Worm (Caenorhabditis elegans) whole organism, midembryonic: ENCODE results near the gene lgc-54.

Source experiments
- T22C8.4 ChIP-seq: fragments of 200-800 bp; sonication (Bioruptor generic); IDR thresholded peaks from 2 replicates; pipeline ENCODE4 v1.3.6; 2022; ENCODE audit warnings: missing genetic modification characterization, missing compliant biosample characterization
- cog-1 ChIP-seq: sonication (generic microtip); optimal IDR thresholded peaks from 2 replicates; lab custom pipeline; 2016; ENCODE audit warnings: missing genetic modification characterization, missing compliant biosample characterization
- flt-1 ChIP-seq: fragments of 200-800 bp; sonication (Bioruptor generic); IDR thresholded peaks from 2 replicates; pipeline ENCODE4 v1.3.6; 2022; ENCODE audit warnings: missing genetic modification characterization, missing compliant biosample characterization
- klf-2 ChIP-seq: fragments of 200-800 bp; sonication (Bioruptor generic); conservative IDR thresholded peaks from 2 replicates; pipeline ENCODE4 v1.3.6; 2022; ENCODE audit warnings: missing genetic modification reagents, missing genetic modification characterization, missing compliant biosample characterization
- med-1 ChIP-seq: sonication (generic microtip); optimal IDR thresholded peaks from 2 replicates; lab custom pipeline; 2017; ENCODE audit warnings: missing genetic modification characterization, mild to moderate bottlenecking, missing compliant biosample characterization, antibody characterized with exemption, missing genetic modification reagents; ENCODE audit not compliant: insufficient read depth
- ref-1 ChIP-seq: fragments of 200-800 bp; sonication (Bioruptor generic); conservative IDR thresholded peaks from 2 replicates; pipeline ENCODE4 v1.3.6; 2022; ENCODE audit warnings: missing genetic modification reagents, missing genetic modification characterization, missing compliant biosample characterization
- tab-1 ChIP-seq: fragments of 200-800 bp; sonication (Bioruptor generic); IDR thresholded peaks from 2 replicates; pipeline ENCODE4 v1.3.6; 2022; ENCODE audit warnings: missing genetic modification characterization, missing compliant biosample characterization
- ztf-23 ChIP-seq: fragments of 200-800 bp; sonication (Bioruptor generic); IDR thresholded peaks from 2 replicates; pipeline ENCODE4 v1.3.6; 2022; ENCODE audit warnings: missing genetic modification reagents, missing genetic modification characterization, missing compliant biosample characterization
- ztf-29 ChIP-seq: fragments of 200-800 bp; sonication (Bioruptor generic); IDR thresholded peaks from 2 replicates; pipeline ENCODE4 v1.3.6; 2022; ENCODE audit warnings: missing genetic modification reagents, missing genetic modification characterization, missing compliant biosample characterization

Gene lgc-54

ce11 chrV:6817184-6817583 is 29.2 kb downstream of the lgc-54 start, which contains the start of gene dmsr-14:
dmsr-14 (minus strand) TSS chrV:6817284.
- TF ChIP-seq klf-2 (GFP tag; lab: Robert Waterston, UW) (no peak), ref-1 (no peak), T22C8.4 (GFP tag; lab: Robert Waterston, UW) (no peak), ztf-29 (GFP tag; lab: Robert Waterston, UW) (no peak), ztf-23 (no peak), flt-1 (GFP tag; lab: Robert Waterston, UW) (no peak), cog-1 (tag; lab: Kevin White, UChicago) (no peak), tab-1 (no peak), med-1 (GFP tag; lab: Kevin White, UChicago) (no peak)

DNA sequence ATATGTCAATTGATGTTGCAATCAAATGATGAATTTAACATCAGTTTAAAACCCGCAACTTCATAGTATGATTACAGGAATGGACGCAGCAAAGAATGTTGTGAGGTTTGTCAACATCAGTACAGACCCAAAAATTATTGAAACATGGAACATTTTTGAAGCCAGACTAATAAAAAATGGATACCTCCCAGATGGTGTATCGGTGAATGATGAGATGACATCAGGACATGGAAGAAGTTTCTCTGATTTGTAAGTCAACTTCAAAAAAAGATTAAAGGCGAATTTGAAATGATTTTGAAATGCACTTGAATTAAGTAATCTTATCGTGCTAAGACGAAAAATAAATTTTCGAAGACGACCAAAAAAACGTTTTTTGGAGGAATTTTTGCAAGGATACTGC is 32.5 kb downstream of the lgc-54 start:
- TF ChIP-seq ztf-29 (GFP tag; lab: Robert Waterston, UW), result no peak
- no peak for TF ChIP-seq ztf-23
- TF ChIP-seq flt-1 (GFP tag; lab: Robert Waterston, UW), result no peak
- no peak for TF ChIP-seq ref-1
- TF ChIP-seq tab-1, result no peak
- no peak for TF ChIP-seq med-1 (GFP tag; lab: Kevin White, UChicago)
- TF ChIP-seq cog-1 (tag; lab: Kevin White, UChicago), result no peak
- no peak for TF ChIP-seq T22C8.4 (GFP tag; lab: Robert Waterston, UW)
- no peak for TF ChIP-seq klf-2 (GFP tag; lab: Robert Waterston, UW)

DNA sequence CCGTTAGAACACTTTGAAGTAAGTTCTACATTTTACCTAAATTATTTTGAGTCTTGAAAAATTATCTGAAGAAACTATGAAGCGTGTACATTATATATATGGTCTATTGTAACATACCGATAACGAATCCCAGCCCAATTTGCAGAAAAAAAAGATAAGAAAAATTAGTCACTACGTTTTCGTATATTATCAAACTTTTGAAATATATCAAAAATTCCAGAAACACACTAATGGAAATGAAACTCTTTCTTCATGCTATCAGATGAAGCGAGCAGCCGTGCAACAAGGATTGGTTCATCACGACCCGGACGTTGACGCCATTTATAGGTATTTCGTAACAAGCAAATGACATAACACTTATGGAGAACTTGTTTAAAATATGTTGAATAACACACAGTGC is 34.5 kb downstream of the lgc-54 start:
- TF ChIP-seq med-1 (GFP tag; lab: Kevin White, UChicago) (no peak), tab-1 (no peak), klf-2 (GFP tag; lab: Robert Waterston, UW) (no peak)

DNA sequence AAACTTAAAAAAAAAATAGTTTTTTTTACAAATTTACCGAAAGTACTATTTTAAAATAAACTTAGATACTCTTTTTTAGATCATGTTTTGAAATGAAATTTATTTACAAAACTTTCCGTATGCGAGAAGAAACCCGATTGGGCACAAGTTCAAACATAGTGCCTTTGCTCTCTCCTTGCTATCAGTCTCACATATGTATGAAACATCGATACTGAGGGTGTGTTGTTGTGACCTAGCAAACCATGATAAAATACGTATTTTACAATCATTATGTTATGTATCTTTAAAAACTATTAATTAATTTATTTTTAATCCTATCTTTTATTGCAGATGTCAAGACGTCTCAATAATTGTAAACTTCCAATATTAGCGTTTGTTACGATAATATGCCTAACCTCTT is 36.3 kb downstream of the lgc-54 start:
- no peak for TF ChIP-seq med-1 (GFP tag; lab: Kevin White, UChicago)
- TF ChIP-seq klf-2 (GFP tag; lab: Robert Waterston, UW), result no peak
- no peak for TF ChIP-seq ztf-23
- TF ChIP-seq cog-1 (tag; lab: Kevin White, UChicago), result no peak
- TF ChIP-seq T22C8.4 (GFP tag; lab: Robert Waterston, UW), result no peak

DNA sequence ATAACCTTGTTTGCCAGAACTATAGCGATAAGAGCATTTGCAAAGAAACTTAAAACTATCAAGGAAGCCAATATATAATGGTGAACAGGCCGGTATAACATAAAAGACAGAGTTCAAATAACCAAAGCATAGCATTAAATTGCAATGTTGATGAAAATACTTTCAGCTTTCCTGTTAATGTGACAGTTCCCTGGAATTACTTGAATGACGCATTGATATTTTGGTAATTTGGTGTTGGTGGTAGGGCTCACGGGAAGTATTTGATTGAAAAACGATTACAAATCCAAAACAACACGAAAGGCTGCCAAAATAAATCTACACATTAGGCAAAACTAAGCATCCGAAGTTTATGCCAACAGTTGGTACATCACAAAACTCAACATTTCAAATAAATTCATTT is 37.4 kb downstream of the lgc-54 start, which contains the start of gene dmsr-16:
Gene dmsr-16, minus strand, starts transcription at position 101 of the 400 bp plus-strand sequence.
- TF ChIP-seq med-1 (GFP tag; lab: Kevin White, UChicago), result no peak
- TF ChIP-seq ztf-23, result no peak
- TF ChIP-seq tab-1, result no peak
- no peak for TF ChIP-seq cog-1 (tag; lab: Kevin White, UChicago)
- no peak for TF ChIP-seq T22C8.4 (GFP tag; lab: Robert Waterston, UW)
- TF ChIP-seq flt-1 (GFP tag; lab: Robert Waterston, UW), result no peak
- no peak for TF ChIP-seq ztf-29 (GFP tag; lab: Robert Waterston, UW)
- TF ChIP-seq klf-2 (GFP tag; lab: Robert Waterston, UW), result no peak
- TF ChIP-seq ref-1, result no peak

DNA sequence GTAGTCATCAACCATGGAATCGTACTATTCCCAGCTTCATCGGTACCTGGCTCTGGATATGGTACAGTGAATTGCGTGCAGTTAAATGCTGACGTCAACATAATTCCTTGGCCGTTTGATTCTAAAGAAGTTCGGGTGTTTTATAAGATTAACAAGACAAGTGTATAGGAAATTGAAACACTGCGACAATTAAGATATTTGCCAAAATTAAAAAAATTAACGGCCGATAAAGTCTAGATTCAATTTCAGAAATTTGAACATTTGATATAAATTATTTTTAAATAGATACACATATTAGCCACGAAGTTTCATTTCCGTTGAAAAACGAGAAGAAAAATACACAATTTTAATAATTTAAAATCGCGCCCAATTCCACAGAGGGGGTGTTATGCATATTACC is 40.1 kb downstream of the lgc-54 start, which contains the start of gene dmsr-12:
Gene dmsr-12, minus strand, starts transcription at position 101 of the 400 bp plus-strand sequence.
- TF ChIP-seq tab-1 (no peak), cog-1 (tag; lab: Kevin White, UChicago) (no peak), ztf-29 (GFP tag; lab: Robert Waterston, UW) (no peak), flt-1 (GFP tag; lab: Robert Waterston, UW) (no peak), ztf-23 (no peak), klf-2 (GFP tag; lab: Robert Waterston, UW) (no peak), ref-1 (no peak), T22C8.4 (GFP tag; lab: Robert Waterston, UW) (no peak), med-1 (GFP tag; lab: Kevin White, UChicago) (no peak)

ce11 chrV:6803992-6804391 is 42.4 kb downstream of the lgc-54 start, which contains the start of gene dmsr-11:
dmsr-11 (minus strand) TSS chrV:6804092.
- TF ChIP-seq T22C8.4 (GFP tag; lab: Robert Waterston, UW), result no peak
- no peak for TF ChIP-seq ztf-29 (GFP tag; lab: Robert Waterston, UW)
- TF ChIP-seq flt-1 (GFP tag; lab: Robert Waterston, UW), result no peak
- TF ChIP-seq med-1 (GFP tag; lab: Kevin White, UChicago), result no peak
- TF ChIP-seq ref-1, result no peak
- TF ChIP-seq ztf-23, result no peak
- TF ChIP-seq klf-2 (GFP tag; lab: Robert Waterston, UW), result no peak
- TF ChIP-seq tab-1, result no peak

ce11 chrV:6801850-6802249 is 44.6 kb downstream of the lgc-54 start, which contains the start of gene dmsr-10:
dmsr-10 (minus strand) TSS chrV:6801950.
- TF ChIP-seq T22C8.4 (GFP tag; lab: Robert Waterston, UW), result no peak
- TF ChIP-seq ref-1, result no peak
- TF ChIP-seq klf-2 (GFP tag; lab: Robert Waterston, UW), result no peak
- TF ChIP-seq ztf-23, result no peak
- no peak for TF ChIP-seq med-1 (GFP tag; lab: Kevin White, UChicago)
- no peak for TF ChIP-seq cog-1 (tag; lab: Kevin White, UChicago)
- no peak for TF ChIP-seq flt-1 (GFP tag; lab: Robert Waterston, UW)
- no peak for TF ChIP-seq ztf-29 (GFP tag; lab: Robert Waterston, UW)
- TF ChIP-seq tab-1, result no peak

- TF ChIP-seq T22C8.4 (GFP tag; lab: Robert Waterston, UW), result no peak
- no peak for TF ChIP-seq ztf-29 (GFP tag; lab: Robert Waterston, UW)
- no peak for TF ChIP-seq tab-1
- TF ChIP-seq ref-1, result no peak
- no peak for TF ChIP-seq flt-1 (GFP tag; lab: Robert Waterston, UW)
- TF ChIP-seq klf-2 (GFP tag; lab: Robert Waterston, UW), result no peak
- TF ChIP-seq ztf-23, result no peak
- TF ChIP-seq cog-1 (tag; lab: Kevin White, UChicago), result no peak
- TF ChIP-seq med-1 (GFP tag; lab: Kevin White, UChicago), result no peak
Measured at ce11 chrV:6799564-6799963, 46.8 kb downstream of the lgc-54 start, which contains the start of gene dmsr-9. dmsr-9 (minus strand) TSS chrV:6799664.

DNA sequence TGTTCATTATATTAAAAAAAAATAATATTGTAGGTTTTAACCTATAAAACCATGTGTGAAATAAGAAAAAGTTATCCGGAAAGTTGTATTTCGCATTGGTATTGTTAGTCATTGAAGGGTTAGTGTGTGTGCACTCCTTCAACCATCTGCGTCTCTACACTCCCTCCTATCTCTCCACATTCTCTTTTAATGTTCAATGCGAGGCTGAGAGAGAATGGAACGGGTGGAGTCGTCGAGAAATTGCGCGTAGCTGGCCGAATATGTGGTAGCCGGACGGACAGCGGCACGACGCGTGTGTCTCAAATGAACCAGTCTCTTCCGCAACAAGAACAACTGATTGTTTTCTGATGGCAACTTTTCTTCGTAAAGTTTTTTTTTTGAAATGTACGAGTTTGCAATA is 49.5 kb downstream of the lgc-54 start:
- TF ChIP-seq cog-1 (tag; lab: Kevin White, UChicago) (peak; percentile 65), tab-1 (no peak)
